Worm (Caenorhabditis elegans) whole organism, L1 larva: ENCODE results near the gene ZK643.2.
A peak's percentile ranks its signal among the peaks of the same experiment; 100 is the strongest.

ENCODE experiments used
- C04F5.9 ChIP-seq: sonication (generic microtip); optimal IDR thresholded peaks from 2 replicates; lab custom pipeline; 2016; ENCODE audit warnings: missing genetic modification characterization, missing compliant biosample characterization
- aha-1 ChIP-seq: fragments of 150-350 bp; optimal IDR thresholded peaks from 2 replicates; lab custom pipeline; 2014; ENCODE audit warnings: missing biosample characterization, missing genetic modification characterization
- alr-1 ChIP-seq: fragments of 200-800 bp; sonication (Bioruptor generic); optimal IDR thresholded peaks from 2 replicates; lab custom pipeline; 2018; ENCODE audit warnings: borderline replicate concordance, mild to moderate bottlenecking, missing genetic modification characterization, missing compliant biosample characterization
- aly-2 ChIP-seq: fragments of 150-350 bp; optimal IDR thresholded peaks from 2 replicates; lab custom pipeline; 2014; ENCODE audit warnings: missing biosample characterization, missing genetic modification characterization
- ceh-8 ChIP-seq: fragments of 200-800 bp; sonication (Bioruptor generic); optimal IDR thresholded peaks from 2 replicates; lab custom pipeline; 2018; ENCODE audit warnings: mild to moderate bottlenecking, missing genetic modification characterization, moderate library complexity, missing compliant biosample characterization
- ceh-82 ChIP-seq, 3 experiments: fragments of 150-350 bp in 1 of 3; sonication (generic microtip) in 2 of 3; optimal IDR thresholded peaks; 2 replicates each; lab custom pipeline; 2014 to 2017; ENCODE audit warnings: missing biosample characterization in 3 of 3, missing genetic modification characterization in 3 of 3
- ces-1 ChIP-seq: fragments of 150-350 bp; optimal IDR thresholded peaks from 2 replicates; lab custom pipeline; 2014; ENCODE audit warnings: missing biosample characterization, missing genetic modification reagents, missing genetic modification characterization
- dsc-1 ChIP-seq: sonication (generic microtip); optimal IDR thresholded peaks from 2 replicates; lab custom pipeline; 2016; ENCODE audit warnings: mild to moderate bottlenecking, missing genetic modification characterization, missing compliant biosample characterization
- efl-3 ChIP-seq: fragments of 200-800 bp; sonication (Bioruptor generic); optimal IDR thresholded peaks from 2 replicates; lab custom pipeline; 2018; ENCODE audit warnings: mild to moderate bottlenecking, missing genetic modification characterization, missing compliant biosample characterization
- egl-13 ChIP-seq: sonication (generic microtip); optimal IDR thresholded peaks from 2 replicates; lab custom pipeline; 2016; ENCODE audit warnings: missing genotype, missing genetic modification reagents, missing genetic modification characterization, missing compliant biosample characterization
- egl-27 ChIP-seq, 2 experiments: fragments of 150-350 bp in 1 of 2; sonication (generic microtip); optimal IDR thresholded peaks; 3 replicates each; lab custom pipeline; 2017 to 2018; ENCODE audit warnings: missing biosample characterization in 2 of 2, missing genetic modification characterization in 2 of 2, missing genetic modification reagents in 2 of 2
- elt-2 ChIP-seq: sonication (generic microtip); optimal IDR thresholded peaks from 2 replicates; lab custom pipeline; 2016; ENCODE audit warnings: missing genetic modification characterization, mild to moderate bottlenecking, inconsistent platforms, missing compliant biosample characterization, missing genetic modification reagents
- fkh-4 ChIP-seq: sonication (generic microtip); optimal IDR thresholded peaks from 2 replicates; lab custom pipeline; 2016; ENCODE audit warnings: missing compliant biosample characterization, missing genetic modification characterization, borderline replicate concordance
- fkh-8 ChIP-seq: sonication (generic microtip); optimal IDR thresholded peaks from 2 replicates; lab custom pipeline; 2016; ENCODE audit warnings: mild to moderate bottlenecking, missing genetic modification characterization, missing compliant biosample characterization
- fos-1 ChIP-seq: fragments of 150-350 bp; optimal IDR thresholded peaks from 2 replicates; lab custom pipeline; 2014; ENCODE audit warnings: missing biosample characterization, missing genetic modification characterization
- grh-1 ChIP-seq: fragments of 200-800 bp; sonication (Bioruptor generic); IDR thresholded peaks from 2 replicates; pipeline ENCODE4 v1.3.6; 2022; ENCODE audit warnings: missing genetic modification reagents, missing genetic modification characterization, missing compliant biosample characterization
- hlh-17 ChIP-seq: fragments of 200-800 bp; sonication (Bioruptor generic); optimal IDR thresholded peaks from 2 replicates; lab custom pipeline; 2018; ENCODE audit warnings: missing genetic modification characterization, mild to moderate bottlenecking, missing compliant biosample characterization, moderate library complexity, borderline replicate concordance
- hlh-4 ChIP-seq: sonication (generic microtip); optimal IDR thresholded peaks from 2 replicates; lab custom pipeline; 2016; ENCODE audit warnings: mild to moderate bottlenecking, missing genetic modification characterization, missing compliant biosample characterization
- hpl-2 ChIP-seq: fragments of 150-350 bp; optimal IDR thresholded peaks from 2 replicates; lab custom pipeline; 2014; ENCODE audit warnings: missing biosample characterization, missing genetic modification reagents, missing genetic modification characterization
- irx-1 ChIP-seq: sonication (generic microtip); optimal IDR thresholded peaks from 2 replicates; lab custom pipeline; 2016; ENCODE audit warnings: missing genetic modification characterization, missing compliant biosample characterization
- isw-1 ChIP-seq: fragments of 200-800 bp; sonication (Bioruptor generic); IDR thresholded peaks from 2 replicates; pipeline ENCODE4 v1.3.6; 2022; ENCODE audit warnings: missing genetic modification characterization, missing compliant biosample characterization
- lin-13 ChIP-seq: fragments of 150-350 bp; optimal IDR thresholded peaks from 2 replicates; lab custom pipeline; 2014; ENCODE audit warnings: missing biosample characterization, missing genetic modification reagents, missing genetic modification characterization
- lin-14 ChIP-seq: fragments of 200-800 bp; sonication (Bioruptor generic); optimal IDR thresholded peaks from 2 replicates; lab custom pipeline; 2018; ENCODE audit warnings: mild to moderate bottlenecking, missing genetic modification characterization, moderate library complexity, missing compliant biosample characterization
- lin-15B ChIP-seq: fragments of 150-350 bp; sonication (generic microtip); optimal IDR thresholded peaks from 3 replicates; lab custom pipeline; 2014; ENCODE audit warnings: missing biosample characterization, missing genetic modification characterization
- lin-39 ChIP-seq: fragments of 150-350 bp; optimal IDR thresholded peaks from 2 replicates; lab custom pipeline; 2014; ENCODE audit warnings: missing biosample characterization, missing genetic modification reagents, missing genetic modification characterization
- lsy-2 ChIP-seq, 2 experiments: fragments of 150-350 bp; optimal IDR thresholded peaks; 2 replicates each; lab custom pipeline; 2014; ENCODE audit warnings: missing biosample characterization in 2 of 2, missing genetic modification characterization in 2 of 2
- mab-9 ChIP-seq: fragments of 200-800 bp; sonication (Bioruptor generic); IDR thresholded peaks from 2 replicates; pipeline ENCODE4 v1.3.6; 2022; ENCODE audit warnings: missing genetic modification reagents, missing genetic modification characterization, missing compliant biosample characterization
- nhr-11 ChIP-seq: fragments of 150-350 bp; optimal IDR thresholded peaks from 2 replicates; lab custom pipeline; 2014; ENCODE audit warnings: missing biosample characterization, missing genetic modification characterization
- nhr-12 ChIP-seq: sonication (generic microtip); optimal IDR thresholded peaks from 2 replicates; lab custom pipeline; 2017; ENCODE audit warnings: missing biosample characterization, missing genetic modification characterization
- nhr-237 ChIP-seq: fragments of 150-350 bp; optimal IDR thresholded peaks from 2 replicates; lab custom pipeline; 2014; ENCODE audit warnings: missing biosample characterization, missing genetic modification characterization
- nhr-28 ChIP-seq: fragments of 150-350 bp; optimal IDR thresholded peaks from 2 replicates; lab custom pipeline; 2014; ENCODE audit warnings: missing biosample characterization, missing genetic modification characterization
- nhr-47 ChIP-seq: sonication (generic microtip); optimal IDR thresholded peaks from 2 replicates; lab custom pipeline; 2016; ENCODE audit warnings: mild to moderate bottlenecking, missing genetic modification characterization, moderate library complexity, missing compliant biosample characterization
- nhr-76 ChIP-seq: sonication (generic microtip); optimal IDR thresholded peaks from 2 replicates; lab custom pipeline; 2017; ENCODE audit warnings: missing biosample characterization, missing genetic modification characterization
- nhr-77 ChIP-seq: fragments of 150-350 bp; optimal IDR thresholded peaks from 2 replicates; lab custom pipeline; 2014; ENCODE audit warnings: missing biosample characterization, missing genetic modification characterization
- nhr-85 ChIP-seq: sonication (generic microtip); peaks from one replicate; lab custom pipeline; 2016; ENCODE audit warnings: missing genetic modification characterization, inconsistent platforms, missing compliant biosample characterization
- nhr-90 ChIP-seq: sonication (generic microtip); optimal IDR thresholded peaks from 2 replicates; lab custom pipeline; 2016; ENCODE audit warnings: mild to moderate bottlenecking, missing genetic modification characterization, missing compliant biosample characterization; ENCODE audit not compliant: poor library complexity
- pag-3 ChIP-seq: sonication (generic microtip); optimal IDR thresholded peaks from 2 replicates; lab custom pipeline; 2017; ENCODE audit warnings: missing genetic modification characterization, mild to moderate bottlenecking, missing compliant biosample characterization, antibody characterized with exemption, borderline replicate concordance; ENCODE audit not compliant: insufficient read depth
- pax-3 ChIP-seq: fragments of 200-800 bp; sonication (Bioruptor generic); optimal IDR thresholded peaks from 2 replicates; lab custom pipeline; 2018; ENCODE audit warnings: mild to moderate bottlenecking, missing genetic modification characterization, moderate library complexity, missing compliant biosample characterization
- pqm-1 ChIP-seq: sonication (generic microtip); optimal IDR thresholded peaks from 3 replicates; lab custom pipeline; 2017; ENCODE audit warnings: missing biosample characterization, missing genetic modification characterization
- rnt-1 ChIP-seq: sonication (generic microtip); optimal IDR thresholded peaks from 2 replicates; lab custom pipeline; 2016; ENCODE audit warnings: mild to moderate bottlenecking, missing genetic modification characterization, moderate library complexity, missing compliant biosample characterization
- skn-1 ChIP-seq: fragments of 150-350 bp; optimal IDR thresholded peaks from 2 replicates; lab custom pipeline; 2014; ENCODE audit warnings: missing biosample characterization, missing genetic modification characterization
- snpc-4 ChIP-seq: fragments of 150-350 bp; optimal IDR thresholded peaks from 2 replicates; lab custom pipeline; 2014; ENCODE audit warnings: missing biosample characterization, missing genetic modification characterization
- snu-23 ChIP-seq: sonication (generic microtip); optimal IDR thresholded peaks from 2 replicates; lab custom pipeline; 2016; ENCODE audit warnings: missing genetic modification characterization, missing compliant biosample characterization
- sox-4 ChIP-seq: sonication (generic microtip); optimal IDR thresholded peaks from 2 replicates; lab custom pipeline; 2016; ENCODE audit warnings: missing genetic modification characterization, missing compliant biosample characterization
- sptf-1 ChIP-seq: fragments of 150-350 bp; optimal IDR thresholded peaks from 2 replicates; lab custom pipeline; 2014; ENCODE audit warnings: missing biosample characterization, missing genetic modification characterization
- sup-37 ChIP-seq: fragments of 200-800 bp; sonication (Bioruptor generic); optimal IDR thresholded peaks from 2 replicates; lab custom pipeline; 2018; ENCODE audit warnings: mild to moderate bottlenecking, missing genetic modification characterization, missing compliant biosample characterization
- swsn-7 ChIP-seq: sonication (generic microtip); optimal IDR thresholded peaks from 2 replicates; lab custom pipeline; 2016; ENCODE audit warnings: missing genetic modification characterization, missing compliant biosample characterization
- tlp-1 ChIP-seq: fragments of 150-350 bp; optimal IDR thresholded peaks from 2 replicates; lab custom pipeline; 2014; ENCODE audit warnings: missing biosample characterization, missing genetic modification characterization
- unc-30 ChIP-seq: sonication (generic microtip); optimal IDR thresholded peaks from 2 replicates; lab custom pipeline; 2017; ENCODE audit warnings: missing biosample characterization, missing genetic modification characterization
- unc-86 ChIP-seq: sonication (generic microtip); optimal IDR thresholded peaks from 2 replicates; lab custom pipeline; 2016; ENCODE audit warnings: missing genetic modification characterization, missing compliant biosample characterization
- vab-15 ChIP-seq: sonication (generic microtip); optimal IDR thresholded peaks from 2 replicates; lab custom pipeline; 2017; ENCODE audit warnings: missing genotype, mild to moderate bottlenecking, missing genetic modification characterization, missing compliant biosample characterization
- zag-1 ChIP-seq: fragments of 150-350 bp; optimal IDR thresholded peaks from 2 replicates; lab custom pipeline; 2014; ENCODE audit warnings: missing biosample characterization, missing genetic modification characterization
- zip-4 ChIP-seq: fragments of 200-800 bp; sonication (Bioruptor generic); optimal IDR thresholded peaks from 2 replicates; lab custom pipeline; 2018; ENCODE audit warnings: mild to moderate bottlenecking, missing genetic modification characterization, moderate library complexity, missing compliant biosample characterization

The ZK643.2 gene

DNA sequence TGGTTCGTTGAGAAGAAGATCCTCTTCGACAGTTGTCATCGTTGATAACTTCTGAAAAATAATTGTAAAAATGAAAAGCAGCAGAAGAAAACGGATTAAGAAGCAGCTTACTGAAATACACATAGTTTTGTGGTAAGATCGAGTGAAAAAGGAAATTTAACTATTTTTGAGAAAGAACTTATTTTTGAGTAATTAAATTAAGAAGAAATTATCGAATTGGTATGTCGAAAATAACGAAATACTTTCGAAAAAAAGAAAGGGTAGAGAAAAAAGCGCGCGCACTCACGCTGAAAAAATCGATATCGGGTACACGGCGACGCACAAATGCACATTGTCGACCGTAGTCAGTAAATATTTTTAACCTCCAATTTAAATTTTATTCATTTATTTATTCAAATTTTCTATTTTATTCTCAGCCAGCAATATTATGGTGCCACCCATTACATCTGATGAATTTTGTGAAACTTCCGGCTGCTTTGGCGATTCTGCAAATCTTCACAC is at the start of gene ZK643.2, which contains the start of gene ZK643.5:
Gene ZK643.2, plus strand, starts transcription at position 395 of the 501 bp plus-strand sequence.
Gene ZK643.5, minus strand, starts transcription at position 51 of the 501 bp plus-strand sequence.
- TF ChIP-seq efl-3 (GFP tag; lab: Kevin White, UChicago) (no peak), nhr-90 (tag; lab: Kevin White, UChicago) (peak; percentile 47), lin-39 (tag; lab: Kevin White, UChicago) (no peak), unc-30 (no peak), snpc-4 (no peak), pax-3 (no peak), lin-13 (GFP tag; lab: Kevin White, UChicago) (no peak), irx-1 (peak; percentile 8), snu-23 (GFP tag; lab: Kevin White, UChicago) (peak; percentile 80), zip-4 (GFP tag; lab: Kevin White, UChicago) (no peak), egl-27 (tag; optimal IDR thresholded peaks at IDR 0.05; lab: Kevin White, UChicago) (no peak), hpl-2 (GFP tag; lab: Kevin White, UChicago) (no peak), C04F5.9 (tag; lab: Kevin White, UChicago) (peak; percentile 44), lsy-2 (tag; optimal IDR thresholded peaks at IDR 0.05; lab: Kevin White, UChicago) (peak; percentile 92 to 98), skn-1 (peak; percentile 71), fos-1 (tag; lab: Kevin White, UChicago) (peak; percentile 21), fkh-8 (peak; percentile 27), rnt-1 (peak; percentile 68), tlp-1 (no peak), pag-3 (tag; lab: Kevin White, UChicago) (no peak), swsn-7 (tag; lab: Kevin White, UChicago) (peak; percentile 74), aly-2 (tag; lab: Kevin White, UChicago) (no peak), nhr-28 (tag; lab: Kevin White, UChicago) (no peak), ceh-82 (tag; optimal IDR thresholded peaks at IDR 0.05; lab: Kevin White, UChicago) (peak; percentile 26 to 72 (median 38)), zag-1 (no peak), hlh-17 (no peak), nhr-77 (tag; lab: Kevin White, UChicago) (no peak), sptf-1 (tag; lab: Kevin White, UChicago) (no peak), sup-37 (GFP tag; lab: Kevin White, UChicago) (no peak), aha-1 (tag; lab: Kevin White, UChicago) (no peak), nhr-47 (tag; lab: Kevin White, UChicago) (peak; percentile 76), unc-86 (tag; lab: Kevin White, UChicago) (peak; percentile 69), nhr-12 (tag; lab: Kevin White, UChicago) (no peak), nhr-237 (tag; lab: Kevin White, UChicago) (no peak), vab-15 (tag; lab: Kevin White, UChicago) (no peak), sox-4 (tag; lab: Kevin White, UChicago) (no peak), nhr-85 (tag; lab: Kevin White, UChicago) (peak; percentile 45), elt-2 (tag; lab: Kevin White, UChicago) (no peak), alr-1 (tag; lab: Kevin White, UChicago) (no peak), nhr-11 (tag; lab: Kevin White, UChicago) (no peak), pqm-1 (tag; lab: Kevin White, UChicago) (no peak), ces-1 (GFP tag; lab: Kevin White, UChicago) (no peak), fkh-4 (tag; lab: Kevin White, UChicago) (no peak), lin-14 (GFP tag; lab: Kevin White, UChicago) (peak; percentile 70), isw-1 (GFP tag; lab: Robert Waterston, UW) (peak; percentile 12; the same call in 1 of the 2 replicates), grh-1 (no peak), nhr-76 (no peak), lin-15B (tag; lab: Kevin White, UChicago) (peak; percentile 37), hlh-4 (tag; lab: Kevin White, UChicago) (no peak), dsc-1 (peak; percentile 61), egl-13 (tag; lab: Kevin White, UChicago) (peak; percentile 65), ceh-8 (GFP tag; lab: Kevin White, UChicago) (no peak), mab-9 (GFP tag; lab: Robert Waterston, UW) (no peak)
